Worm (Caenorhabditis elegans): ENCODE results near the gene ced-10.

ced-10 gene

ce11 chrIV:3515412-3516046 is 6.2 kb upstream of the ced-10 start (continued):
- TF ChIP-seq mec-3 (tag; optimal IDR thresholded peaks at IDR 0.05; ENCODE audit: borderline replicate concordance) (no peak), npax-4 (tag; optimal IDR thresholded peaks at IDR 0.05) (no peak), T23F11.4 (GFP tag; optimal IDR thresholded peaks at IDR 0.05) (no peak), hlh-6 (tag; optimal IDR thresholded peaks at IDR 0.05) (no peak), unc-86 (tag; optimal IDR thresholded peaks at IDR 0.05) (no peak), ceh-19 (GFP tag; optimal IDR thresholded peaks at IDR 0.05) (no peak), che-1 (tag; optimal IDR thresholded peaks at IDR 0.05) (no peak), lin-11 (tag; optimal IDR thresholded peaks at IDR 0.05) (no peak), fax-1 (tag; optimal IDR thresholded peaks at IDR 0.05) (no peak), syd-9 (tag; optimal IDR thresholded peaks at IDR 0.05) (no peak)

ce11 chrIV:3514467-3514866 is 5.1 kb upstream of the ced-10 start, which contains the start of gene tsg-101:
tsg-101 (minus strand) TSS chrIV:3514567.
- TF ChIP-seq C08G9.2 (tag; optimal IDR thresholded peaks at IDR 0.05) (no peak), ceh-34 (tag; optimal IDR thresholded peaks at IDR 0.05) (no peak)

- TF ChIP-seq npax-4 (tag; optimal IDR thresholded peaks at IDR 0.05) = no peak
- no peak for TF ChIP-seq lim-6 (tag; optimal IDR thresholded peaks at IDR 0.05)
- TF ChIP-seq ama-1 (optimal IDR thresholded peaks at IDR 0.05) = peak; percentile 40
- TF ChIP-seq nfya-1 (tag; optimal IDR thresholded peaks at IDR 0.05) = no peak
- TF ChIP-seq fax-1 (tag; optimal IDR thresholded peaks at IDR 0.05) = no peak
These were observed 3.4 kb downstream of the ced-10 start for ce11 chrIV:3505940-3506339.

ce11 chrIV:3504144-3504543 is 5.2 kb downstream of the ced-10 start, which contains the start of gene srz-83:
srz-83 (plus strand) TSS chrIV:3504444.
- TF ChIP-seq fkh-10 (GFP tag; optimal IDR thresholded peaks at IDR 0.05) (no peak), ets-4 (tag; optimal IDR thresholded peaks at IDR 0.05) (no peak), unc-42 (tag; optimal IDR thresholded peaks at IDR 0.05) (no peak), unc-86 (tag; optimal IDR thresholded peaks at IDR 0.05) (no peak), hlh-6 (tag; optimal IDR thresholded peaks at IDR 0.05) (no peak)

- TF ChIP-seq fkh-10 (GFP tag; optimal IDR thresholded peaks at IDR 0.05) (no peak), unc-42 (tag; optimal IDR thresholded peaks at IDR 0.05) (no peak), ceh-30 (tag; optimal IDR thresholded peaks at IDR 0.05) (no peak), ets-4 (tag; optimal IDR thresholded peaks at IDR 0.05) (no peak), ceh-2 (tag; optimal IDR thresholded peaks at IDR 0.05) (no peak), che-1 (tag; optimal IDR thresholded peaks at IDR 0.05) (no peak), ttx-3 (tag; optimal IDR thresholded peaks at IDR 0.05) (no peak), lin-11 (tag; optimal IDR thresholded peaks at IDR 0.05) (no peak), pag-3 (tag; optimal IDR thresholded peaks at IDR 0.05; ENCODE audit: borderline replicate concordance) (no peak), unc-86 (tag; optimal IDR thresholded peaks at IDR 0.05) (no peak), ceh-24 (tag; optimal IDR thresholded peaks at IDR 0.05) (no peak), dve-1 (tag; optimal IDR thresholded peaks at IDR 0.05) (no peak)
These were observed 7.2 kb downstream of the ced-10 start for ce11 chrIV:3501981-3502736.

ce11 chrIV:3497909-3498308 is 11.4 kb downstream of the ced-10 start, which contains the start of gene ceh-53:
ceh-53 (plus strand) TSS chrIV:3498209.
- no peak for TF ChIP-seq K09A11.1 (tag; optimal IDR thresholded peaks at IDR 0.05; ENCODE audit: insufficient read depth)
- TF ChIP-seq ttx-3 (tag; optimal IDR thresholded peaks at IDR 0.05) = no peak
- no peak for TF ChIP-seq Y22D7AL.16 (tag; optimal IDR thresholded peaks at IDR 0.05)
- TF ChIP-seq zip-5 (tag; optimal IDR thresholded peaks at IDR 0.05) = no peak
- TF ChIP-seq sdc-2 (tag; optimal IDR thresholded peaks at IDR 0.05) = no peak
- TF ChIP-seq pag-3 (tag; optimal IDR thresholded peaks at IDR 0.05; ENCODE audit: borderline replicate concordance) = no peak
- TF ChIP-seq F13H6.1 (tag; optimal IDR thresholded peaks at IDR 0.05) = no peak
- no peak for TF ChIP-seq elt-4 (tag; optimal IDR thresholded peaks at IDR 0.05)
- TF ChIP-seq lin-11 (tag; optimal IDR thresholded peaks at IDR 0.05) = no peak
- TF ChIP-seq hlh-13 (GFP tag; optimal IDR thresholded peaks at IDR 0.05) = no peak
- TF ChIP-seq syd-9 (tag; optimal IDR thresholded peaks at IDR 0.05) = no peak
- TF ChIP-seq ceh-9 (tag; optimal IDR thresholded peaks at IDR 0.05) = no peak
- TF ChIP-seq tbx-7 (tag; optimal IDR thresholded peaks at IDR 0.05) = no peak
- TF ChIP-seq ceh-31 (tag; optimal IDR thresholded peaks at IDR 0.05) = no peak
- no peak for TF ChIP-seq unc-42 (tag; optimal IDR thresholded peaks at IDR 0.05)
- TF ChIP-seq pha-4 (tag; optimal IDR thresholded peaks at IDR 0.05) = no peak
- no peak for TF ChIP-seq odd-2 (tag; optimal IDR thresholded peaks at IDR 0.05)
- no peak for TF ChIP-seq eyg-1 (tag; optimal IDR thresholded peaks at IDR 0.05)

All from whole organism, late embryonic.